Fruit fly (Drosophila melanogaster) whole organism, embryonic: Measurements from ENCODE around the gene CG45428.

Experiments
- Bdp1 ChIP-seq: fragments of 200-800 bp; sonication (Bioruptor generic); optimal IDR thresholded peaks from 3 replicates; lab custom pipeline; 2016; ENCODE audit warnings: missing biosample characterization, missing genetic modification characterization
- CG10959 ChIP-seq: fragments of 200-800 bp; sonication (Bioruptor generic); IDR thresholded peaks from 2 replicates; pipeline ENCODE4 v1.3.6; 2022; ENCODE audit warnings: missing biosample characterization, missing genetic modification characterization
- CG11247 ChIP-seq: fragments of 200-800 bp; sonication (Bioruptor generic); IDR thresholded peaks from 2 replicates; pipeline ENCODE4 v1.3.6; 2022; ENCODE audit warnings: missing biosample characterization, missing genetic modification characterization
- CG11560 ChIP-seq: fragments of 200-800 bp; sonication (Bioruptor generic); IDR thresholded peaks from 3 replicates; pipeline ENCODE4 v1.3.6; 2022; ENCODE audit warnings: missing biosample characterization, missing genetic modification characterization
- CG12104 ChIP-seq: fragments of 200-800 bp; sonication (Bioruptor generic); optimal IDR thresholded peaks from 3 replicates; lab custom pipeline; 2016; ENCODE audit warnings: missing biosample characterization, missing genetic modification characterization
- CG14441 ChIP-seq: fragments of 200-800 bp; sonication (Bioruptor generic); IDR thresholded peaks from 2 replicates; pipeline ENCODE4 v1.3.6; 2022; ENCODE audit warnings: missing biosample characterization, missing genetic modification characterization
- CG14667 ChIP-seq: fragments of 200-800 bp; sonication (Bioruptor generic); IDR thresholded peaks from 2 replicates; pipeline ENCODE4 v1.3.6; 2022; ENCODE audit warnings: missing biosample characterization, missing genetic modification characterization
- CG15269 ChIP-seq: fragments of 200-800 bp; sonication (Bioruptor generic); optimal IDR thresholded peaks from 2 replicates; lab custom pipeline; 2018; ENCODE audit warnings: missing biosample characterization, mild to moderate bottlenecking, missing genetic modification characterization, moderate library complexity
- CG16815 ChIP-seq: fragments of 200-800 bp; sonication (Bioruptor generic); optimal IDR thresholded peaks from 3 replicates; lab custom pipeline; 2017; ENCODE audit warnings: missing biosample characterization, mild to moderate bottlenecking, missing genetic modification characterization
- CG17359 ChIP-seq: fragments of 200-800 bp; sonication (Bioruptor generic); optimal IDR thresholded peaks from 3 replicates; lab custom pipeline; 2018; ENCODE audit warnings: missing biosample characterization, mild to moderate bottlenecking, missing genetic modification characterization, moderate library complexity
- CG1792 ChIP-seq: fragments of 200-800 bp; sonication (Bioruptor generic); optimal IDR thresholded peaks from 2 replicates; lab custom pipeline; 2016; ENCODE audit warnings: missing biosample characterization, missing genetic modification characterization
- CG18011 ChIP-seq: fragments of 200-800 bp; sonication (Bioruptor generic); optimal IDR thresholded peaks from 2 replicates; lab custom pipeline; 2017; ENCODE audit warnings: missing biosample characterization, missing genetic modification characterization, mild to moderate bottlenecking, moderate library complexity, missing genotype
- CG34422 ChIP-seq: fragments of 200-800 bp; sonication (Bioruptor generic); IDR thresholded peaks from 3 replicates; pipeline ENCODE4 v1.3.6; 2022; ENCODE audit warnings: missing biosample characterization, missing genetic modification characterization
- CG4617 ChIP-seq: fragments of 200-800 bp; sonication (Bioruptor generic); optimal IDR thresholded peaks from 3 replicates; lab custom pipeline; 2016; ENCODE audit warnings: missing biosample characterization, missing genetic modification characterization, borderline replicate concordance
- CG4854 ChIP-seq: fragments of 200-800 bp; sonication (Bioruptor generic); optimal IDR thresholded peaks from 2 replicates; lab custom pipeline; 2016; ENCODE audit warnings: missing biosample characterization, missing genetic modification characterization, inconsistent platforms
- CG5180 ChIP-seq: fragments of 200-800 bp; sonication (Bioruptor generic); optimal IDR thresholded peaks from 3 replicates; lab custom pipeline; 2017; ENCODE audit warnings: missing biosample characterization, missing genetic modification characterization, mild to moderate bottlenecking, moderate library complexity, missing genetic modification reagents
- CG7271 ChIP-seq: fragments of 200-800 bp; sonication (Bioruptor generic); optimal IDR thresholded peaks from 2 replicates; lab custom pipeline; 2018; ENCODE audit warnings: missing biosample characterization, mild to moderate bottlenecking, missing genetic modification characterization, moderate library complexity
- CG7556 ChIP-seq: fragments of 200-800 bp; sonication (Bioruptor generic); optimal IDR thresholded peaks from 2 replicates; lab custom pipeline; 2017; ENCODE audit warnings: missing biosample characterization, mild to moderate bottlenecking, missing genetic modification characterization
- CG7839 ChIP-seq: fragments of 200-800 bp; sonication (Bioruptor generic); optimal IDR thresholded peaks from 3 replicates; lab custom pipeline; 2018; ENCODE audit warnings: missing biosample characterization, mild to moderate bottlenecking, missing genetic modification characterization, moderate library complexity
- CHES-1-like ChIP-seq: fragments of 200-800 bp; sonication (Bioruptor generic); optimal IDR thresholded peaks from 2 replicates; lab custom pipeline; 2016; ENCODE audit warnings: missing biosample characterization, missing genetic modification characterization
- D19A ChIP-seq: fragments of 200-800 bp; optimal IDR thresholded peaks from 3 replicates; lab custom pipeline; 2019; ENCODE audit warnings: missing biosample characterization, mild to moderate bottlenecking, missing genetic modification characterization, moderate library complexity
- D19B ChIP-seq: fragments of 200-800 bp; sonication (Bioruptor generic); optimal IDR thresholded peaks from 2 replicates; lab custom pipeline; 2017; ENCODE audit warnings: missing biosample characterization, mild to moderate bottlenecking, missing genetic modification characterization
- Drgx ChIP-seq: fragments of 200-800 bp; sonication (Bioruptor generic); IDR thresholded peaks from 2 replicates; pipeline ENCODE4 v1.3.6; 2022; ENCODE audit warnings: missing biosample characterization, missing genetic modification characterization
- E2f1 ChIP-seq: fragments of 200-800 bp; sonication (Bioruptor generic); IDR thresholded peaks from 2 replicates; pipeline ENCODE4 v1.3.6; 2022; ENCODE audit warnings: missing biosample characterization, missing genetic modification characterization
- Eip74EF ChIP-seq, 2 experiments: fragments of 200-800 bp in 1 of 2; fragments of >200 bp in 1 of 2; sonication (Bioruptor generic) in 1 of 2; optimal IDR thresholded peaks; 2 replicates each; lab custom pipeline; 2017 to 2019; ENCODE audit warnings: missing biosample characterization in 2 of 2, missing genetic modification characterization in 2 of 2, mild to moderate bottlenecking in 1 of 2, moderate library complexity in 1 of 2
- Elba2 ChIP-seq: fragments of 200-800 bp; sonication (Bioruptor generic); optimal IDR thresholded peaks from 3 replicates; lab custom pipeline; 2016; ENCODE audit warnings: missing biosample characterization, missing genetic modification characterization
- Ets65A ChIP-seq: fragments of 200-800 bp; sonication (Bioruptor generic); peaks from one replicate; lab custom pipeline; 2016; ENCODE audit warnings: missing biosample characterization, missing genetic modification characterization
- H2.0 ChIP-seq: fragments of 200-800 bp; sonication (Bioruptor generic); IDR thresholded peaks from 2 replicates; pipeline ENCODE4 v1.3.6; 2022; ENCODE audit warnings: missing biosample characterization, missing genetic modification characterization
- HLH54F ChIP-seq: fragments of 200-800 bp; sonication (Bioruptor generic); optimal IDR thresholded peaks from 3 replicates; lab custom pipeline; 2016; ENCODE audit warnings: missing biosample characterization, missing genetic modification characterization
- HmgZ ChIP-seq: fragments of 200-800 bp; sonication (Bioruptor generic); optimal IDR thresholded peaks from 2 replicates; lab custom pipeline; 2018; ENCODE audit warnings: missing biosample characterization, mild to moderate bottlenecking, missing genetic modification characterization
- NC2β ChIP-seq: fragments of 200-800 bp; sonication (Bioruptor generic); optimal IDR thresholded peaks from 2 replicates; lab custom pipeline; 2016; ENCODE audit warnings: missing biosample characterization, missing genetic modification characterization
- Optix ChIP-seq: fragments of 200-800 bp; sonication (Bioruptor generic); IDR thresholded peaks from 3 replicates; pipeline ENCODE4 v1.3.6; 2022; ENCODE audit warnings: missing biosample characterization, missing genetic modification characterization
- Ravus ChIP-seq: fragments of 200-800 bp; sonication (Bioruptor generic); IDR thresholded peaks from 2 replicates; pipeline ENCODE4 v1.3.6; 2022; ENCODE audit warnings: missing biosample characterization, missing genetic modification characterization
- ase ChIP-seq: fragments of 200-800 bp; sonication (Bioruptor generic); IDR thresholded peaks from 3 replicates; pipeline ENCODE4 v1.3.6; 2022; ENCODE audit warnings: missing biosample characterization, missing genetic modification characterization
- bab2 ChIP-seq: fragments of 200-800 bp; sonication (Bioruptor generic); optimal IDR thresholded peaks from 2 replicates; lab custom pipeline; 2016; ENCODE audit warnings: missing biosample characterization, missing genetic modification characterization
- chm ChIP-seq: fragments of 200-800 bp; sonication (Bioruptor generic); IDR thresholded peaks from 2 replicates; pipeline ENCODE4 v1.3.6; 2022; ENCODE audit warnings: missing biosample characterization, missing genetic modification characterization
- corto ChIP-seq: fragments of 200-800 bp; sonication (Bioruptor generic); optimal IDR thresholded peaks from 2 replicates; lab custom pipeline; 2016; ENCODE audit warnings: missing biosample characterization, mild to moderate bottlenecking, missing genetic modification characterization, moderate library complexity
- cwo ChIP-seq: fragments of 200-800 bp; sonication (Bioruptor generic); optimal IDR thresholded peaks from 3 replicates; lab custom pipeline; 2017; ENCODE audit warnings: missing biosample characterization, missing genetic modification characterization, mild to moderate bottlenecking, moderate library complexity, missing genetic modification reagents
- dm ChIP-seq: fragments of 200-800 bp; sonication (Bioruptor generic); optimal IDR thresholded peaks from 3 replicates; lab custom pipeline; 2016; ENCODE audit warnings: missing biosample characterization, missing genetic modification characterization
- en ChIP-seq: fragments of 200-800 bp; sonication (Bioruptor generic); optimal IDR thresholded peaks from 2 replicates; lab custom pipeline; 2016; ENCODE audit warnings: missing biosample characterization, missing genetic modification characterization
- ewg ChIP-seq: fragments of 200-800 bp; sonication (Bioruptor generic); optimal IDR thresholded peaks from 3 replicates; lab custom pipeline; 2017; ENCODE audit warnings: mild to moderate bottlenecking, missing biosample characterization, missing genetic modification reagents, missing genetic modification characterization
- fd102C ChIP-seq: fragments of 200-800 bp; sonication (Bioruptor generic); optimal IDR thresholded peaks from 2 replicates; lab custom pipeline; 2018; ENCODE audit warnings: missing biosample characterization, mild to moderate bottlenecking, missing genetic modification characterization, moderate library complexity
- hbn ChIP-seq: fragments of 200-800 bp; sonication (Bioruptor generic); IDR thresholded peaks from 2 replicates; pipeline ENCODE4 v1.3.6; 2022; ENCODE audit warnings: missing biosample characterization, missing genetic modification characterization; ENCODE audit not compliant: partially characterized antibody
- jumu ChIP-seq: fragments of 200-800 bp; sonication (Bioruptor generic); optimal IDR thresholded peaks from 3 replicates; lab custom pipeline; 2016; ENCODE audit warnings: missing biosample characterization, missing genetic modification characterization
- kay ChIP-seq: fragments of 200-800 bp; sonication (Bioruptor generic); optimal IDR thresholded peaks from 2 replicates; lab custom pipeline; 2016; ENCODE audit warnings: missing biosample characterization, missing genetic modification characterization
- odd ChIP-seq: fragments of 200-800 bp; sonication (Bioruptor generic); optimal IDR thresholded peaks from 2 replicates; lab custom pipeline; 2017; ENCODE audit warnings: missing biosample characterization, mild to moderate bottlenecking, missing genetic modification characterization
- pfk ChIP-seq: fragments of 200-800 bp; sonication (Bioruptor generic); optimal IDR thresholded peaks from 2 replicates; lab custom pipeline; 2018; ENCODE audit warnings: missing biosample characterization, mild to moderate bottlenecking, missing genetic modification characterization, moderate library complexity
- pnt ChIP-seq: fragments of 200-800 bp; sonication (Bioruptor generic); optimal IDR thresholded peaks from 3 replicates; lab custom pipeline; 2016; ENCODE audit warnings: missing biosample characterization, missing genetic modification characterization
- sens ChIP-seq: fragments of 200-800 bp; sonication (Bioruptor generic); peaks from one replicate; lab custom pipeline; 2016; ENCODE audit warnings: missing biosample characterization, missing genetic modification characterization
- so ChIP-seq: fragments of 200-800 bp; sonication (Bioruptor generic); IDR thresholded peaks from 3 replicates; pipeline ENCODE4 v1.3.6; 2022; ENCODE audit warnings: missing biosample characterization, missing genetic modification characterization
- sug ChIP-seq: fragments of 200-800 bp; optimal IDR thresholded peaks from 2 replicates; lab custom pipeline; 2019; ENCODE audit warnings: missing biosample characterization, mild to moderate bottlenecking, missing genetic modification characterization, moderate library complexity
- trh ChIP-seq: fragments of 200-800 bp; sonication (Bioruptor generic); optimal IDR thresholded peaks from 2 replicates; lab custom pipeline; 2016; ENCODE audit warnings: missing biosample characterization, missing genetic modification characterization

CG45428 gene

dm6 chr3L:22871845-22872361 is 35.0 kb upstream of the CG45428 start, which contains the start of the genes CG11109 and Arf1 (continued):
- no peak for TF ChIP-seq trh
- no peak for TF ChIP-seq CG18011 (GFP tag; lab: Kevin White, UChicago)
- TF ChIP-seq CG11560 (tag; lab: Robert Waterston, UW): peak; percentile 92
- no peak for TF ChIP-seq Drgx (GFP tag; lab: Robert Waterston, UW)
- TF ChIP-seq cwo: no peak
- TF ChIP-seq pfk (GFP tag; lab: Kevin White, UChicago): peak; percentile 19
- TF ChIP-seq ase (GFP tag; lab: Robert Waterston, UW): no peak
- 0 out of 3 replicates have a peak, but pooled peaks have one; percentile 22 for TF ChIP-seq CG34422
- no peak for TF ChIP-seq odd (GFP tag; lab: Kevin White, UChicago)
- peak; percentile 18 for TF ChIP-seq sug
- TF ChIP-seq NC2β (GFP tag; lab: Kevin White, UChicago): no peak
- TF ChIP-seq kay (GFP tag; lab: Kevin White, UChicago): no peak
- TF ChIP-seq CG7556: no peak
- TF ChIP-seq CG17359 (tag; lab: Kevin White, UChicago): no peak
- TF ChIP-seq CG11247 (GFP tag; lab: Robert Waterston, UW): no peak
- 0 out of 2 replicates have a peak, but pooled peaks have one; percentile 18 for TF ChIP-seq H2.0
- TF ChIP-seq CG14667 (GFP tag; lab: Robert Waterston, UW): no peak
- no peak for TF ChIP-seq CG7271
- no peak for TF ChIP-seq bab2 (GFP tag; lab: Kevin White, UChicago)
- no peak for TF ChIP-seq CG16815 (GFP tag; lab: Kevin White, UChicago)
- no peak for TF ChIP-seq CG10959 (GFP tag; lab: Robert Waterston, UW)
- TF ChIP-seq HmgZ (tag; lab: Kevin White, UChicago): peak; percentile 68
- no peak for TF ChIP-seq D19B (GFP tag; lab: Kevin White, UChicago)
- peak; percentile 59 for TF ChIP-seq hbn
- no peak for TF ChIP-seq pnt (GFP tag; lab: Kevin White, UChicago)
- TF ChIP-seq D19A: peak; percentile 1
- TF ChIP-seq corto: no peak
- TF ChIP-seq chm (GFP tag; lab: Robert Waterston, UW): no peak
- TF ChIP-seq jumu (GFP tag; lab: Kevin White, UChicago): no peak
- no peak for TF ChIP-seq Ets65A (GFP tag; lab: Kevin White, UChicago)
- no peak for TF ChIP-seq Eip74EF (GFP tag; optimal IDR thresholded peaks at IDR 0.05; lab: Kevin White, UChicago)
- no peak for TF ChIP-seq CG1792
- no peak for TF ChIP-seq Ravus
- TF ChIP-seq so: no peak
- TF ChIP-seq HLH54F (GFP tag; lab: Kevin White, UChicago): no peak
- no peak for TF ChIP-seq en (GFP tag; lab: Kevin White, UChicago)
- TF ChIP-seq CG4617: peak; percentile 58
- TF ChIP-seq CG15269: no peak
- TF ChIP-seq fd102C: no peak
- TF ChIP-seq E2f1 (GFP tag; lab: Robert Waterston, UW): no peak
- no peak for TF ChIP-seq ewg (GFP tag; lab: Kevin White, UChicago)
- no peak for TF ChIP-seq Bdp1 (GFP tag; lab: Kevin White, UChicago)
- TF ChIP-seq CG12104 (GFP tag; lab: Kevin White, UChicago): no peak
- TF ChIP-seq dm: no peak
- TF ChIP-seq CHES-1-like (GFP tag; lab: Kevin White, UChicago): no peak
- TF ChIP-seq CG4854 (GFP tag; lab: Kevin White, UChicago): peak; percentile 86
- no peak for TF ChIP-seq Elba2
- TF ChIP-seq Optix (GFP tag; lab: Robert Waterston, UW): no peak
- no peak for TF ChIP-seq sens (GFP tag; lab: Kevin White, UChicago)
- no peak for TF ChIP-seq CG5180 (GFP tag; lab: Kevin White, UChicago)
- no peak for TF ChIP-seq CG14441
- no peak for TF ChIP-seq CG7839 (tag; lab: Kevin White, UChicago)
